Fruit fly (Drosophila melanogaster) whole organism, embryonic: ENCODE results near the gene gcm.

Source experiments
- Atf6 ChIP-seq: fragments of 200-800 bp; sonication (Bioruptor generic); IDR thresholded peaks from 2 replicates; pipeline ENCODE4 v1.3.6; 2022; ENCODE audit warnings: missing biosample characterization, missing genetic modification characterization
- CG12219 ChIP-seq: fragments of 200-800 bp; sonication (Bioruptor generic); optimal IDR thresholded peaks from 3 replicates; lab custom pipeline; 2018; ENCODE audit warnings: missing biosample characterization, mild to moderate bottlenecking, missing genetic modification characterization
- CG14050 ChIP-seq: fragments of 200-800 bp; sonication (Bioruptor generic); IDR thresholded peaks from 3 replicates; pipeline ENCODE4 v1.3.6; 2022; ENCODE audit warnings: missing biosample characterization, missing genetic modification characterization
- CG15514 ChIP-seq: fragments of 200-800 bp; sonication (Bioruptor generic); optimal IDR thresholded peaks from 3 replicates; lab custom pipeline; 2017; ENCODE audit warnings: missing biosample characterization, missing genetic modification characterization, mild to moderate bottlenecking, moderate library complexity, missing genetic modification reagents
- CG17829 ChIP-seq: fragments of 200-800 bp; optimal IDR thresholded peaks from 2 replicates; lab custom pipeline; 2019; ENCODE audit warnings: missing biosample characterization, mild to moderate bottlenecking, missing genetic modification characterization, moderate library complexity
- CG2116 ChIP-seq: fragments of 200-800 bp; sonication (Bioruptor generic); optimal IDR thresholded peaks from 3 replicates; lab custom pipeline; 2018; ENCODE audit warnings: missing biosample characterization, mild to moderate bottlenecking, missing genetic modification characterization
- CG31224 ChIP-seq: fragments of 200-800 bp; sonication (Bioruptor generic); IDR thresholded peaks from 2 replicates; pipeline ENCODE4 v1.3.6; 2022; ENCODE audit warnings: missing biosample characterization, missing genetic modification characterization
- CG33213 ChIP-seq: fragments of 200-800 bp; sonication (Bioruptor generic); optimal IDR thresholded peaks from 3 replicates; lab custom pipeline; 2016; ENCODE audit warnings: missing biosample characterization, missing genetic modification characterization
- CG43689 ChIP-seq: fragments of 200-800 bp; sonication (Bioruptor generic); IDR thresholded peaks from 2 replicates; pipeline ENCODE4 v1.3.6; 2022; ENCODE audit warnings: missing biosample characterization, missing genetic modification characterization
- CG4424 ChIP-seq: fragments of 200-800 bp; sonication (Bioruptor generic); optimal IDR thresholded peaks from 3 replicates; lab custom pipeline; 2016; ENCODE audit warnings: missing biosample characterization, missing genetic modification characterization
- CG6175 ChIP-seq: fragments of 200-800 bp; sonication (Bioruptor generic); IDR thresholded peaks from 3 replicates; pipeline ENCODE4 v1.3.6; 2022; ENCODE audit warnings: missing biosample characterization, missing genetic modification characterization
- CG7928 ChIP-seq: fragments of 200-800 bp; sonication (Bioruptor generic); optimal IDR thresholded peaks from 2 replicates; lab custom pipeline; 2017; ENCODE audit warnings: missing biosample characterization, mild to moderate bottlenecking, missing genetic modification characterization
- CG9437 ChIP-seq: fragments of 200-800 bp; sonication (Bioruptor generic); optimal IDR thresholded peaks from 2 replicates; lab custom pipeline; 2018; ENCODE audit warnings: missing biosample characterization, mild to moderate bottlenecking, missing genetic modification characterization
- CTCF ChIP-seq: fragments of 200-800 bp; sonication (Bioruptor generic); optimal IDR thresholded peaks from 2 replicates; lab custom pipeline; 2017; ENCODE audit warnings: missing biosample characterization, mild to moderate bottlenecking, missing genetic modification characterization, moderate library complexity
- D19B ChIP-seq: fragments of 200-800 bp; sonication (Bioruptor generic); optimal IDR thresholded peaks from 2 replicates; lab custom pipeline; 2017; ENCODE audit warnings: missing biosample characterization, mild to moderate bottlenecking, missing genetic modification characterization
- Dad ChIP-seq: fragments of 200-800 bp; sonication (Bioruptor generic); optimal IDR thresholded peaks from 3 replicates; lab custom pipeline; 2016; ENCODE audit warnings: missing biosample characterization, missing genetic modification characterization
- Deaf1 ChIP-seq: fragments of 200-800 bp; optimal IDR thresholded peaks from 3 replicates; lab custom pipeline; 2019; ENCODE audit warnings: missing biosample characterization, mild to moderate bottlenecking, missing genetic modification characterization, moderate library complexity
- Dek ChIP-seq: fragments of 200-800 bp; sonication (Bioruptor generic); optimal IDR thresholded peaks from 3 replicates; lab custom pipeline; 2019; ENCODE audit warnings: missing biosample characterization, mild to moderate bottlenecking, missing genetic modification characterization, moderate library complexity
- Dp ChIP-seq: fragments of 200-800 bp; sonication (Bioruptor generic); optimal IDR thresholded peaks from 2 replicates; lab custom pipeline; 2018; ENCODE audit warnings: missing biosample characterization, mild to moderate bottlenecking, missing genetic modification characterization, moderate library complexity
- Dref ChIP-seq: fragments of 200-800 bp; sonication (Bioruptor generic); IDR thresholded peaks from 2 replicates; pipeline ENCODE4 v1.3.6; 2022; ENCODE audit warnings: missing biosample characterization, missing genetic modification characterization
- E2f2 ChIP-seq: fragments of 200-800 bp; sonication (Bioruptor generic); IDR thresholded peaks from 2 replicates; pipeline ENCODE4 v1.3.6; 2022; ENCODE audit warnings: missing biosample characterization, missing genetic modification characterization
- Ets97D ChIP-seq: fragments of 200-800 bp; sonication (Bioruptor generic); optimal IDR thresholded peaks from 3 replicates; lab custom pipeline; 2016; ENCODE audit warnings: missing biosample characterization, missing genetic modification characterization
- GATAe ChIP-seq: fragments of 200-800 bp; sonication (Bioruptor generic); conservative IDR thresholded peaks from 2 replicates; pipeline ENCODE4 v1.3.6; 2022; ENCODE audit warnings: missing biosample characterization, missing genetic modification characterization
- H2.0 ChIP-seq: fragments of 200-800 bp; sonication (Bioruptor generic); IDR thresholded peaks from 2 replicates; pipeline ENCODE4 v1.3.6; 2022; ENCODE audit warnings: missing biosample characterization, missing genetic modification characterization
- Hey ChIP-seq: fragments of 200-800 bp; sonication (Bioruptor generic); optimal IDR thresholded peaks from 3 replicates; lab custom pipeline; 2018; ENCODE audit warnings: missing biosample characterization, mild to moderate bottlenecking, missing genetic modification characterization
- Lim3 ChIP-seq: fragments of 200-800 bp; sonication (Bioruptor generic); IDR thresholded peaks from 2 replicates; pipeline ENCODE4 v1.3.6; 2022; ENCODE audit warnings: missing biosample characterization, missing genetic modification characterization
- MESR4 ChIP-seq: fragments of 200-800 bp; sonication (Bioruptor generic); optimal IDR thresholded peaks from 2 replicates; lab custom pipeline; 2018; ENCODE audit warnings: missing biosample characterization, mild to moderate bottlenecking, missing genetic modification characterization, moderate library complexity
- Med ChIP-seq: fragments of 200-800 bp; sonication (Bioruptor generic); peaks from one replicate; lab custom pipeline; 2016; ENCODE audit warnings: missing biosample characterization, missing genetic modification characterization, mild to moderate bottlenecking, inconsistent platforms, moderate library complexity
- Meics ChIP-seq: fragments of 200-800 bp; sonication (Bioruptor generic); optimal IDR thresholded peaks from 2 replicates; lab custom pipeline; 2017; ENCODE audit warnings: missing biosample characterization, mild to moderate bottlenecking, missing genetic modification characterization
- Mrtf ChIP-seq: fragments of 200-800 bp; sonication (Bioruptor generic); IDR thresholded peaks from 3 replicates; pipeline ENCODE4 v1.3.6; 2022; ENCODE audit warnings: missing biosample characterization, missing genetic modification characterization
- Ptx1 ChIP-seq: fragments of 200-800 bp; sonication (Bioruptor generic); IDR thresholded peaks from 2 replicates; pipeline ENCODE4 v1.3.6; 2022; ENCODE audit warnings: missing biosample characterization, missing genetic modification characterization
- Ravus ChIP-seq: fragments of 200-800 bp; sonication (Bioruptor generic); IDR thresholded peaks from 2 replicates; pipeline ENCODE4 v1.3.6; 2022; ENCODE audit warnings: missing biosample characterization, missing genetic modification characterization
- Rfx ChIP-seq: fragments of 200-800 bp; sonication (Bioruptor generic); IDR thresholded peaks from 2 replicates; pipeline ENCODE4 v1.3.6; 2022; ENCODE audit warnings: missing biosample characterization, missing genetic modification characterization
- Usf ChIP-seq: fragments of 200-800 bp; sonication (Bioruptor generic); optimal IDR thresholded peaks from 2 replicates; lab custom pipeline; 2017; ENCODE audit warnings: missing genotype, missing biosample characterization, missing genetic modification characterization
- abd-A ChIP-seq: fragments of 200-800 bp; sonication (Bioruptor generic); optimal IDR thresholded peaks from 3 replicates; lab custom pipeline; 2019; ENCODE audit warnings: missing biosample characterization, mild to moderate bottlenecking, missing genetic modification characterization, moderate library complexity
- ewg ChIP-seq: fragments of 200-800 bp; sonication (Bioruptor generic); optimal IDR thresholded peaks from 3 replicates; lab custom pipeline; 2017; ENCODE audit warnings: mild to moderate bottlenecking, missing biosample characterization, missing genetic modification reagents, missing genetic modification characterization
- exex ChIP-seq: fragments of 200-800 bp; sonication (Bioruptor generic); optimal IDR thresholded peaks from 4 replicates; lab custom pipeline; 2018; ENCODE audit warnings: missing biosample characterization, mild to moderate bottlenecking, missing genetic modification characterization, moderate library complexity
- fu2 ChIP-seq: fragments of 200-800 bp; sonication (Bioruptor generic); optimal IDR thresholded peaks from 2 replicates; lab custom pipeline; 2016; ENCODE audit warnings: missing biosample characterization, missing genetic modification characterization
- gce ChIP-seq: fragments of 200-800 bp; sonication (Bioruptor generic); IDR thresholded peaks from 3 replicates; pipeline ENCODE4 v1.3.6; 2022; ENCODE audit warnings: missing biosample characterization, missing genetic modification characterization
- gfzf ChIP-seq: fragments of 200-800 bp; sonication (Bioruptor generic); optimal IDR thresholded peaks from 2 replicates; lab custom pipeline; 2016; ENCODE audit warnings: missing biosample characterization, mild to moderate bottlenecking, missing genetic modification characterization, moderate library complexity
- her ChIP-seq: fragments of 200-800 bp; sonication (Bioruptor generic); optimal IDR thresholded peaks from 2 replicates; lab custom pipeline; 2016; ENCODE audit warnings: missing biosample characterization, missing genetic modification characterization
- nerfin-1 ChIP-seq: fragments of 200-800 bp; sonication (Bioruptor generic); optimal IDR thresholded peaks from 3 replicates; lab custom pipeline; 2019; ENCODE audit warnings: missing biosample characterization, mild to moderate bottlenecking, missing genetic modification characterization, moderate library complexity
- onecut ChIP-seq: fragments of 200-800 bp; sonication (Bioruptor generic); IDR thresholded peaks from 2 replicates; pipeline ENCODE4 v1.3.6; 2022; ENCODE audit warnings: missing biosample characterization, missing genetic modification characterization
- pzg ChIP-seq: fragments of 200-800 bp; sonication (Bioruptor generic); optimal IDR thresholded peaks from 3 replicates; lab custom pipeline; 2018; ENCODE audit warnings: missing biosample characterization, mild to moderate bottlenecking, missing genetic modification characterization, moderate library complexity
- sc ChIP-seq, 3 experiments: fragments of >200 bp in 2 of 3; fragments of 200-800 bp in 1 of 3; sonication (Bioruptor generic) in 1 of 3; optimal IDR thresholded peaks; 2 replicates in 2 of 3; 3 replicates in 1 of 3; lab custom pipeline; 2017; ENCODE audit warnings: mild to moderate bottlenecking in 1 of 3, missing biosample characterization in 1 of 3, missing genetic modification characterization in 1 of 3, missing genetic modification reagents in 1 of 3
- sens ChIP-seq: fragments of 200-800 bp; sonication (Bioruptor generic); peaks from one replicate; lab custom pipeline; 2016; ENCODE audit warnings: missing biosample characterization, missing genetic modification characterization
- sima ChIP-seq: fragments of 200-800 bp; sonication (Bioruptor generic); optimal IDR thresholded peaks from 2 replicates; lab custom pipeline; 2016; ENCODE audit warnings: missing biosample characterization, missing genetic modification characterization
- stwl ChIP-seq: fragments of 200-800 bp; sonication (Bioruptor generic); optimal IDR thresholded peaks from 3 replicates; lab custom pipeline; 2018; ENCODE audit warnings: missing biosample characterization, mild to moderate bottlenecking, missing genetic modification characterization, moderate library complexity
- twi ChIP-seq: fragments of 200-800 bp; optimal IDR thresholded peaks from 2 replicates; lab custom pipeline; 2019; ENCODE audit warnings: missing biosample characterization, mild to moderate bottlenecking, missing genetic modification characterization, moderate library complexity
- vvl ChIP-seq: fragments of 200-800 bp; sonication (Bioruptor generic); IDR thresholded peaks from 2 replicates; pipeline ENCODE4 v1.3.6; 2022; ENCODE audit warnings: missing biosample characterization, missing genetic modification characterization

gcm gene

dm6 chr2L:9542578-9542977 is 39.0 kb downstream of the gcm start, which contains the start of gene Cpr30B:
Cpr30B (plus strand) TSS chr2L:9542878.
- TF ChIP-seq twi (tag; lab: Kevin White, UChicago) (no peak), CG9437 (GFP tag; lab: Kevin White, UChicago) (no peak), Hey (tag; lab: Kevin White, UChicago) (no peak), vvl (GFP tag; lab: Robert Waterston, UW) (no peak), CG12219 (GFP tag; lab: Kevin White, UChicago) (no peak), CG6175 (GFP tag; lab: Robert Waterston, UW) (no peak), Ptx1 (no peak), sima (GFP tag; lab: Kevin White, UChicago) (no peak), nerfin-1 (tag; lab: Kevin White, UChicago) (no peak), Usf (no peak), CG4424 (GFP tag; lab: Kevin White, UChicago) (no peak), CG7928 (GFP tag; lab: Kevin White, UChicago) (no peak), Lim3 (no peak), gce (GFP tag; lab: Robert Waterston, UW) (no peak), CG33213 (GFP tag; lab: Kevin White, UChicago) (no peak), her (GFP tag; lab: Kevin White, UChicago) (no peak)

dm6 chr2L:9539988-9540573 is 41.5 kb downstream of the gcm start, which contains the start of gene CG17855:
CG17855 (plus strand) TSS chr2L:9540523.
- TF ChIP-seq D19B (GFP tag; lab: Kevin White, UChicago): no peak
- peak; percentile 69 for TF ChIP-seq Med (GFP tag; lab: Kevin White, UChicago)
- TF ChIP-seq onecut (GFP tag; lab: Robert Waterston, UW): no peak
- no peak for TF ChIP-seq H2.0 (GFP tag; lab: Robert Waterston, UW)
- no peak for TF ChIP-seq Deaf1
- no peak for TF ChIP-seq Meics
- no peak for TF ChIP-seq CG31224 (GFP tag; lab: Robert Waterston, UW)
- no peak for TF ChIP-seq ewg (GFP tag; lab: Kevin White, UChicago)
- TF ChIP-seq fu2 (GFP tag; lab: Kevin White, UChicago): no peak
- TF ChIP-seq GATAe (GFP tag; lab: Robert Waterston, UW): 0 out of 2 replicates have a peak, but pooled peaks have one; percentile 14
- TF ChIP-seq E2f2 (GFP tag; lab: Robert Waterston, UW): peak; percentile 63
- peak; percentile 14 for TF ChIP-seq sens
- peak; percentile 56 for TF ChIP-seq gfzf
- no peak for TF ChIP-seq abd-A (tag; lab: Kevin White, UChicago)
- peak; percentile 15 for TF ChIP-seq exex (tag; lab: Kevin White, UChicago)
- TF ChIP-seq Rfx (GFP tag; lab: Robert Waterston, UW): peak; percentile 32; the same call in 1 of the 2 replicates
- peak; percentile 42 for TF ChIP-seq CG17829 (tag; lab: Kevin White, UChicago)
- no peak for TF ChIP-seq Ravus (GFP tag; lab: Robert Waterston, UW)
- no peak for TF ChIP-seq Atf6
- peak; percentile 15 for TF ChIP-seq Ets97D (GFP tag; lab: Kevin White, UChicago)
- TF ChIP-seq pzg (GFP tag; lab: Kevin White, UChicago): peak; percentile 39
- peak; percentile 59 for TF ChIP-seq CG15514 (GFP tag; lab: Kevin White, UChicago)
- TF ChIP-seq sc (optimal IDR thresholded peaks at IDR 0.05; lab: Kevin White, UChicago): no peak
- TF ChIP-seq sc (GFP tag; optimal IDR thresholded peaks at IDR 0.05; lab: Kevin White, UChicago): no peak
- TF ChIP-seq CG2116: peak; percentile 89
- no peak for TF ChIP-seq CG14050
- peak; percentile 95 for TF ChIP-seq CTCF
- no peak for TF ChIP-seq CG12219 (GFP tag; lab: Kevin White, UChicago)
- TF ChIP-seq MESR4 (GFP tag; lab: Kevin White, UChicago): no peak
- no peak for TF ChIP-seq CG43689
- no peak for TF ChIP-seq Dad (GFP tag; lab: Kevin White, UChicago)
- peak; percentile 56 for TF ChIP-seq Dp (GFP tag; lab: Kevin White, UChicago)
- TF ChIP-seq stwl (tag; lab: Kevin White, UChicago): peak; percentile 90
- TF ChIP-seq Dek (tag; lab: Kevin White, UChicago): peak; percentile 6
- TF ChIP-seq Mrtf (GFP tag; lab: Robert Waterston, UW): no peak
- peak; percentile 43 for TF ChIP-seq Dref
